Fruit fly (Drosophila melanogaster) whole organism, larva: ENCODE data around the gene Nup133.

Experiments used
- noc ChIP-seq: fragments of 200-800 bp; sonication (Bioruptor generic); optimal IDR thresholded peaks from 3 replicates; lab custom pipeline; 2019; ENCODE audit warnings: missing biosample characterization, mild to moderate bottlenecking, missing genetic modification characterization, moderate library complexity

Gene Nup133

dm6 chr3R:22732995-22733394, 42.6 kb downstream of the Nup133 start:
- TF ChIP-seq noc (tag; lab: Kevin White, UChicago), result no peak

DNA sequence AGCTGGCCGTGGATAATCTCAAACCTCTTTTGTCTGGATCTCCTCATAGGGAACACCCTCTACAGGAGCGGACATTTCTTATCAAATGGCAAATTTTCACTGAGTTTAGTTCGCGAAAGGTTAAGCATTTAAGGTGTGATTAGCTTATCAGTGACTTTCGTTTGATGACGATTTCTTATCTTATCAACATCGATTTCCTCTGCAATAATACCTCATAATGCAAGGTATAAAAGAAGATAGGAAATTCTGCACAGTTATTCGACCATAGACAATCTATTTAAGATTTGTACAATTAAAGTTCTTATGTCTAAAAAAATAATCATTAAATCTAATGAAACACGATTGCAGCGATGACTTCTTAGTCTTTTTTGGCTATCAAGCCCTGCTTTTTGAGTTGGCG, 43.3 kb downstream of the Nup133 start, which contains the start of gene Takl2:
Takl2 (minus strand) TSS at position 101 of the 400 bp plus-strand sequence.
- no peak for TF ChIP-seq noc (tag; lab: Kevin White, UChicago)

DNA sequence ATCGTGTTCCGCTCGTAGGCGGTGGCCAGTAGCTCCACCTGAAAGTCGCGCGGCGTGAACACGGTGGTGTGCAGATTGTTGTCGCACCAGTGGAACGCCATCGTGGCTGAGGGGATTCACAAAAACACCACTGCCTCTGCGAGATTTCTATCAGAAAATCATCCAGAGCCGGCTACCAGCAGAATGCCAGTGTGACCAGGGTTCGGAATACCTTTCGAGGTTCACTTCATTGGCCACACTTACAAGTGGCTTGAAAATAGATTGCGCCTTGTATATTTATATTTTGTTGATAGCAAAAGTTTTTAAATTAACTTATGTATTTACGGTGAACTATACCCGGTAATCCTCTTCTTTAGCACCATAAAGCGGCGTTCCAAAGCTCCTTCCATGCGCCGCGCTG, 50.5 kb downstream of the Nup133 start, which contains the start of the genes Dcr-1 and CG6985:
Dcr-1 (minus strand) TSS at position 162 of the 400 bp plus-strand sequence.
CG6985 (plus strand) TSS at position 221 of the 400 bp plus-strand sequence.
- no peak for TF ChIP-seq noc (tag; lab: Kevin White, UChicago)
